Worm (Caenorhabditis elegans): ENCODE results near the gene C35B1.7.
A peak's percentile ranks its signal among the peaks of the same experiment; 100 is the strongest.
"Not testable (repeated sequence)": the region's sequence is repeated elsewhere in the genome, so short reads cannot be mapped to it uniquely, and the experiment has no call there.

C35B1.7 gene

ce11 chrIV:4085787-4086262 is 23.0 kb upstream of the C35B1.7 start, which contains the start of gene C35B1.2:
TSS of gene C35B1.2 (plus strand) at chrIV:4086212.
- no peak for TF ChIP-seq dao-5 (tag; optimal IDR thresholded peaks at IDR 0.05)
- TF ChIP-seq him-1 (tag; optimal IDR thresholded peaks at IDR 0.05) = no peak
- peak; percentile 23 for TF ChIP-seq W03F9.2 (tag; optimal IDR thresholded peaks at IDR 0.05)

- peak; percentile 11 for TF ChIP-seq him-1 (tag; optimal IDR thresholded peaks at IDR 0.05)
- no peak for TF ChIP-seq W03F9.2 (tag; optimal IDR thresholded peaks at IDR 0.05)
Observed at ce11 chrIV:4093087-4093486, 15.8 kb upstream of the C35B1.7 start.

- TF ChIP-seq W03F9.2 (tag; optimal IDR thresholded peaks at IDR 0.05) = no peak
- TF ChIP-seq dao-5 (tag; optimal IDR thresholded peaks at IDR 0.05) = no peak
- TF ChIP-seq him-1 (tag; optimal IDR thresholded peaks at IDR 0.05) = no peak
Observed at ce11 chrIV:4094364-4094763, 14.5 kb upstream of the C35B1.7 start.

ce11 chrIV:4096940-4097339 is 11.9 kb upstream of the C35B1.7 start:
- TF ChIP-seq dao-5 (tag; optimal IDR thresholded peaks at IDR 0.05) (no peak), him-1 (tag; optimal IDR thresholded peaks at IDR 0.05) (no peak), W03F9.2 (tag; optimal IDR thresholded peaks at IDR 0.05) (no peak)

ce11 chrIV:4099773-4100172 is 9.1 kb upstream of the C35B1.7 start:
- TF ChIP-seq dao-5 (tag; optimal IDR thresholded peaks at IDR 0.05) (no peak), him-1 (tag; optimal IDR thresholded peaks at IDR 0.05) (no peak), W03F9.2 (tag; optimal IDR thresholded peaks at IDR 0.05) (no peak)

- TF ChIP-seq W03F9.2 (tag; optimal IDR thresholded peaks at IDR 0.05) = no peak
- no peak for TF ChIP-seq him-1 (tag; optimal IDR thresholded peaks at IDR 0.05)
- TF ChIP-seq dao-5 (tag; optimal IDR thresholded peaks at IDR 0.05) = no peak
Observed at ce11 chrIV:4102720-4103119, 6.1 kb upstream of the C35B1.7 start, which contains the start of gene ubc-1. TSS of gene ubc-1 (plus strand) at chrIV:4103020.

- TF ChIP-seq him-1 (tag; optimal IDR thresholded peaks at IDR 0.05) (no peak), W03F9.2 (tag; optimal IDR thresholded peaks at IDR 0.05) (no peak), dao-5 (tag; optimal IDR thresholded peaks at IDR 0.05) (no peak)
Observed at ce11 chrIV:4112387-4112786, 3.5 kb downstream of the C35B1.7 start, which contains the start of gene F49F1.14. TSS of gene F49F1.14 (minus strand) at chrIV:4112487.

- no peak for TF ChIP-seq him-1 (tag; optimal IDR thresholded peaks at IDR 0.05)
- TF ChIP-seq dao-5 (tag; optimal IDR thresholded peaks at IDR 0.05) = no peak
- TF ChIP-seq W03F9.2 (tag; optimal IDR thresholded peaks at IDR 0.05) = no peak
Observed at ce11 chrIV:4114526-4114925, 5.7 kb downstream of the C35B1.7 start, which contains the start of gene F49F1.15. TSS of gene F49F1.15 (minus strand) at chrIV:4114626.

ce11 chrIV:4115634-4116033 is 6.8 kb downstream of the C35B1.7 start, which contains the start of the genes F49F1.4 and F49F1.2:
TSS of gene F49F1.4 (minus strand) at chrIV:4115734.
TSS of gene F49F1.2 (plus strand) at chrIV:4115943.
- TF ChIP-seq dao-5 (tag; optimal IDR thresholded peaks at IDR 0.05) = no peak
- no peak for TF ChIP-seq W03F9.2 (tag; optimal IDR thresholded peaks at IDR 0.05)
- no peak for TF ChIP-seq him-1 (tag; optimal IDR thresholded peaks at IDR 0.05)

ce11 chrIV:4117432-4117831 is 8.6 kb downstream of the C35B1.7 start, which contains the start of gene drd-50:
TSS of gene drd-50 (plus strand) at chrIV:4117732.
- TF ChIP-seq W03F9.2 (tag; optimal IDR thresholded peaks at IDR 0.05) (no peak), dao-5 (tag; optimal IDR thresholded peaks at IDR 0.05) (no peak), him-1 (tag; optimal IDR thresholded peaks at IDR 0.05) (no peak)

- TF ChIP-seq W03F9.2 (tag; optimal IDR thresholded peaks at IDR 0.05) = no peak
- no peak for TF ChIP-seq him-1 (tag; optimal IDR thresholded peaks at IDR 0.05)
- no peak for TF ChIP-seq dao-5 (tag; optimal IDR thresholded peaks at IDR 0.05)
Observed at ce11 chrIV:4120263-4120662, 11.4 kb downstream of the C35B1.7 start, which contains the start of gene F49F1.5. TSS of gene F49F1.5 (minus strand) at chrIV:4120415.

- TF ChIP-seq dao-5 (tag; optimal IDR thresholded peaks at IDR 0.05) (no peak), him-1 (tag; optimal IDR thresholded peaks at IDR 0.05) (no peak), W03F9.2 (tag; optimal IDR thresholded peaks at IDR 0.05) (no peak)
Observed at ce11 chrIV:4121055-4121454, 12.2 kb downstream of the C35B1.7 start.

ce11 chrIV:4123083-4123482 is 14.2 kb downstream of the C35B1.7 start, which contains the start of gene mul-1:
TSS of gene mul-1 (minus strand) at chrIV:4123166.
- TF ChIP-seq him-1 (tag; optimal IDR thresholded peaks at IDR 0.05) = no peak
- no peak for TF ChIP-seq dao-5 (tag; optimal IDR thresholded peaks at IDR 0.05)
- no peak for TF ChIP-seq W03F9.2 (tag; optimal IDR thresholded peaks at IDR 0.05)

ce11 chrIV:4125657-4126056 is 16.8 kb downstream of the C35B1.7 start, which contains the start of gene F49F1.7:
TSS of gene F49F1.7 (minus strand) at chrIV:4125757.
- TF ChIP-seq dao-5, him-1, W03F9.2 (tag; optimal IDR thresholded peaks at IDR 0.05): not testable (repeated sequence)

- TF ChIP-seq W03F9.2 (tag; optimal IDR thresholded peaks at IDR 0.05) = no peak
- no peak for TF ChIP-seq dao-5 (tag; optimal IDR thresholded peaks at IDR 0.05)
- no peak for TF ChIP-seq him-1 (tag; optimal IDR thresholded peaks at IDR 0.05)
Observed at ce11 chrIV:4135744-4136143, 26.9 kb downstream of the C35B1.7 start, which contains the start of gene F49F1.17. TSS of gene F49F1.17 (minus strand) at chrIV:4135844.
